Worm (Caenorhabditis elegans): Measurements from ENCODE around the gene ilys-4.

The ilys-4 gene

DNA sequence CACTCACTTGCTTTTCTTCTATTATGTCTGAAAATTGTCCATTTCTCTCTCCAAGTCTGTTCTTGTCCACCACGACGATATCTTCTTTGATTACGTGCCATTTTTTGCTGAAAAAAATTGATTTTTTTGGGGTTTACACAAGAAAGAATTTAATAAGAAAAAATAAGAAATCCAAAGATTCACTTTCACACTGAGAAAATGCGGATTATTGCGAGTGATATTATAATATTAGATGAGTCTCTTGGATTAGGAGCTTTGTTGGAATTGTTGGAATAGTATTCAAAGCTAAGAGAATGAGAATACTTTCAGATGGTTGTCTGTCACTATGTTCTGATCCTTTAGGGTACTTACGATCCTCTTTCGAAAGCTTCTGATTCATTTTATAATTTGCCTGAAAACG lies 41.5 kb upstream of the ilys-4 start, which contains the start of gene F20D12.7:
Gene F20D12.7 (minus strand): TSS at position 101 of the 400 bp plus-strand sequence.
- no peak for TF ChIP-seq ama-1 (optimal IDR thresholded peaks at IDR 0.05)
- no peak for TF ChIP-seq ceh-82 (tag; optimal IDR thresholded peaks at IDR 0.05)
- TF ChIP-seq hmg-11 (tag; optimal IDR thresholded peaks at IDR 0.05), result no peak
- TF ChIP-seq unc-39 (tag; optimal IDR thresholded peaks at IDR 0.05), result no peak
- no peak for TF ChIP-seq nhr-11 (tag; optimal IDR thresholded peaks at IDR 0.05)
- no peak for TF ChIP-seq sea-2 (GFP tag; optimal IDR thresholded peaks at IDR 0.05)
- no peak for TF ChIP-seq unc-62 (GFP tag; optimal IDR thresholded peaks at IDR 0.05)
- TF ChIP-seq nfya-1 (tag; optimal IDR thresholded peaks at IDR 0.05; ENCODE audit: insufficient read depth), result no peak
- no peak for TF ChIP-seq pha-4 (tag; optimal IDR thresholded peaks at IDR 0.05)
- TF ChIP-seq fos-1 (tag; optimal IDR thresholded peaks at IDR 0.05), result no peak
- no peak for TF ChIP-seq egl-27 (tag; optimal IDR thresholded peaks at IDR 0.05)
- TF ChIP-seq R02D3.7 (tag; optimal IDR thresholded peaks at IDR 0.05), result no peak
- TF ChIP-seq nhr-28 (tag; optimal IDR thresholded peaks at IDR 0.05), result no peak
- TF ChIP-seq elt-2 (tag; optimal IDR thresholded peaks at IDR 0.05), result no peak
- TF ChIP-seq nhr-67 (tag; optimal IDR thresholded peaks at IDR 0.05), result no peak
- no peak for TF ChIP-seq pqm-1 (tag; optimal IDR thresholded peaks at IDR 0.05)
- TF ChIP-seq snpc-4 (tag; optimal IDR thresholded peaks at IDR 0.05), result no peak
- no peak for TF ChIP-seq fkh-10 (GFP tag; optimal IDR thresholded peaks at IDR 0.05)

- no peak for TF ChIP-seq egl-5 (tag; optimal IDR thresholded peaks at IDR 0.05)
- TF ChIP-seq ceh-82 (tag; optimal IDR thresholded peaks at IDR 0.05), result no peak
- no peak for TF ChIP-seq lsy-12 (tag; optimal IDR thresholded peaks at IDR 0.05)
- no peak for TF ChIP-seq ama-1 (optimal IDR thresholded peaks at IDR 0.05)
- TF ChIP-seq mml-1 (tag; optimal IDR thresholded peaks at IDR 0.05), result no peak
- TF ChIP-seq nhr-43 (tag; optimal IDR thresholded peaks at IDR 0.05; ENCODE audit: poor library complexity, severe bottlenecking), result no peak
- no peak for TF ChIP-seq jun-1 (tag; optimal IDR thresholded peaks at IDR 0.05)
- no peak for TF ChIP-seq fos-1 (tag; optimal IDR thresholded peaks at IDR 0.05)
- no peak for TF ChIP-seq snpc-4 (tag; optimal IDR thresholded peaks at IDR 0.05)
- no peak for TF ChIP-seq ceh-28 (tag; optimal IDR thresholded peaks at IDR 0.05)
- no peak for TF ChIP-seq tbx-2 (tag; optimal IDR thresholded peaks at IDR 0.05)
- TF ChIP-seq ztf-11 (tag; optimal IDR thresholded peaks at IDR 0.05), result no peak
- TF ChIP-seq lin-15B (tag; optimal IDR thresholded peaks at IDR 0.05), result no peak
- no peak for TF ChIP-seq nhr-23 (tag; optimal IDR thresholded peaks at IDR 0.05)
- TF ChIP-seq egl-27 (tag; optimal IDR thresholded peaks at IDR 0.05), result no peak
- no peak for TF ChIP-seq nhr-12 (tag; optimal IDR thresholded peaks at IDR 0.05)
- TF ChIP-seq pqm-1 (tag; optimal IDR thresholded peaks at IDR 0.05), result no peak
- TF ChIP-seq pha-4 (tag; optimal IDR thresholded peaks at IDR 0.05), result no peak
- TF ChIP-seq zag-1 (tag; optimal IDR thresholded peaks at IDR 0.05), result no peak
These were observed 36.4 kb upstream of the ilys-4 start, which contains the start of gene bbs-2 for ce11 chrIV:7933733-7934132. bbs-2 (plus strand) TSS chrIV:7934033.

DNA sequence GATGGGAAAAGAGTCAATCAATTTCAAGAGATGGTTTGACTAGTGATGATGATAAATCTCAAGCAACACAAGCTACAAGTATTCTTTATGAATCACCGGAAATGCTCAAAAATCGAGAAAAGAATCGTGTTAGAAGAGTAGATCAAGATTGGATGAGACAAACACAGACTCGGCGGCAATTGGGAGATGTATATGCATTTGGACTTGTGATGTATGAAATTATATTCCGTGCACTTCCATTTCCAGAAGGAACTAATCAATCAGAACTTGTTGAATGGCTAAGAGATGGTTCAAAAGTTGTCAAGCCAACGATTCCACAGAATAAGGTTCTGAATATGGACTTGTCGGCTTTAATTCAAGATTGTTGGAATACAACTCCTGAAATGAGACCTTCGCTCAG lies 34.5 kb upstream of the ilys-4 start:
- no peak for TF ChIP-seq fkh-10 (GFP tag; optimal IDR thresholded peaks at IDR 0.05)
- no peak for TF ChIP-seq pqm-1 (tag; optimal IDR thresholded peaks at IDR 0.05)
- no peak for TF ChIP-seq ceh-9 (tag; optimal IDR thresholded peaks at IDR 0.05)
- no peak for TF ChIP-seq nhr-11 (tag; optimal IDR thresholded peaks at IDR 0.05)
- TF ChIP-seq nhr-43 (tag; optimal IDR thresholded peaks at IDR 0.05; ENCODE audit: poor library complexity, severe bottlenecking), result no peak
- no peak for TF ChIP-seq nhr-76 (tag; optimal IDR thresholded peaks at IDR 0.05)

DNA sequence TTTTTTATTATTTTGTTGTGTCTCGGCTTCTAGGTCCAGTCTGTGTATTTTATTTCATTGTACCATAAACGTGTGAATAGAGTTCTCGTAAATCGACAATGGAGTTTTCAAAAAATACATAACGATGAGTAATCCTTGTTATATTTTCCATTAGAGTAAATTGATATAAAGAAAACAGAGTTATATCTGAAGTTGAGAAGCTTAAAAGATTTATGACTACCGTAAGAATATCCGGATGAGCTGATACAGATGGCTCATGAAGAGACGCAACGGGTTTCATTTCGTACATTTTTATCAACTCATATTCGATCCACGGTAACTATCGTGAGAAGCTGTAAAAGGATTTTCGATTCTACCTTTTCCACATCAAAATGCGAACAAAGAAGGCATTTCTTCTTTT lies 30.5 kb upstream of the ilys-4 start, which contains the start of gene gcy-8:
Gene gcy-8 (plus strand): TSS at position 301 of the 400 bp plus-strand sequence.
- no peak for TF ChIP-seq sea-2 (GFP tag; optimal IDR thresholded peaks at IDR 0.05)
- TF ChIP-seq egl-5 (tag; optimal IDR thresholded peaks at IDR 0.05), result no peak

DNA sequence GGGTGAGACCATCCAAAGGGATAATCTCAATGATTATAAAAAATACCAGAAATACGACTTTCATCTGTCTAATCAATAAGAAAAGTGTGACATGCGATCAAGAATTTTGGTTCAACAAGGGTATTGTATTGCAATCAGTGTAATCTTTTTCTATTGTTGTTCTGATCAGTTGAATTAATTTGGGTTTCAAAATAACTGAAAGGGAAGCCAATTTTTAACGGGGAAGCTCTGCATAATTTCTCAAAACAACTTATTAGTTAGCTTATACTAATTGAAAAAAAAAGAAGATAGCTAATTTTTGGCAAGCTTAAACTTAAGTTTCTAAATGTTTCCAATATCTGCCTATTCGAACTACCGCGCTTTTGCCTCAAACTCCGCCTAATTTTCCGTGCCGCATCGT lies 29.9 kb upstream of the ilys-4 start, which contains the start of gene C49H3.12:
Gene C49H3.12 (minus strand): TSS at position 101 of the 400 bp plus-strand sequence.
- TF ChIP-seq aly-2 (tag; optimal IDR thresholded peaks at IDR 0.05) (no peak), fkh-10 (GFP tag; optimal IDR thresholded peaks at IDR 0.05) (no peak), elt-3 (tag; optimal IDR thresholded peaks at IDR 0.05) (no peak), ztf-11 (tag; optimal IDR thresholded peaks at IDR 0.05) (no peak), fos-1 (tag; optimal IDR thresholded peaks at IDR 0.05) (no peak)

Data from whole organism, L3 larva.